Worm (Caenorhabditis elegans) whole organism, L4/young adult: ENCODE results near the gene F59E12.17.

Source experiments
- W03F9.2 ChIP-seq: fragments of 150-350 bp; optimal IDR thresholded peaks from 2 replicates; lab custom pipeline; 2014; ENCODE audit warnings: missing biosample characterization, missing genetic modification characterization
- dao-5 ChIP-seq: sonication (generic microtip); optimal IDR thresholded peaks from 2 replicates; lab custom pipeline; 2016; ENCODE audit warnings: missing genotype, missing genetic modification characterization, moderate library complexity, missing compliant biosample characterization
- him-1 ChIP-seq: sonication (generic microtip); optimal IDR thresholded peaks from 2 replicates; lab custom pipeline; 2016; ENCODE audit warnings: missing genotype, missing genetic modification reagents, missing genetic modification characterization, missing compliant biosample characterization

Gene F59E12.17

DNA sequence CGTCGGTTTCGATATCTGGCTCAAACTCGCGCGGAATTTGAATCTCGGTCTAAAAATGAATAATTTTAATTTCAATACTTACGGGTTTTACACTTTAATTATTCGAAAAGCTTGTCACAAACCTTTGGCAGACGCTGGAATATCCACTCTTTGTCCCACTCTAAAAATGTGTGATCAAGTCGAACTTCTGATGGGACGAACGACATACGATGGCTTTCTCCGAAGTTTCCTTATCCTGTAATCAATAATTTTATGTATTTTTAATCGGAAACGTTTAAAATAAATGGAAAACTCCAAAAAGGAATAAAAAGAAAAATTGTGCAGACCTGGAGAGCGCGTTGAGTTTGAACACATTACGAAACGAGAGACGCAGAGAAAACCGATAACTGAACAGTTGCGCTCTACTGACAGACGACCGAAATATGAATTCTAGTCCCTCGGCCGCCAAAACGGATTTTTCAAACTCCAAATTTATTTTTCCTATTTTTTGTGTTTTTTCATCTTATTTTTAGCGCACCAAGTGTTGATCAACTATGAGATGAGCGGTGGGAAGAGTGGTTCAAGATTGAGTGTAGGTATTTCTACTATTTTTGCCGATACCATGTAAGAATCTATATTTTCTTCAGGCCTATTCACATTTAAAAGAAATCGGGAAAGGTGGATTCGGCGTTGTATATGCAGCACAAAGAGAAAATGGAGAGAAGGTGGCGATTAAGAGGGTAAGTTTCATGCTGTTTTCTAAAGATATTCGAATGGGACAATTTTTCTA is at the start of gene F59E12.17, which contains the start of the genes sam-4 and zyg-1:
F59E12.17 (minus strand) TSS at position 235 of the 769 bp plus-strand sequence.
sam-4 (minus strand) TSS at position 51 of the 769 bp plus-strand sequence.
zyg-1 (plus strand) TSS at position 513 of the 769 bp plus-strand sequence.
- TF ChIP-seq W03F9.2 (tag; lab: Kevin White, UChicago) (peak; percentile 74), him-1 (tag; lab: Kevin White, UChicago) (no peak), dao-5 (tag; lab: Kevin White, UChicago) (no peak)

ce11 chrII:5698869-5699268 is 49.6 kb upstream of the F59E12.17 start, which contains the start of the genes C25H3.10 and C25H3.1:
Gene C25H3.10, minus strand, starts transcription at chrII:5698969.
Gene C25H3.1, plus strand, starts transcription at chrII:5699071.
- TF ChIP-seq dao-5 (tag; lab: Kevin White, UChicago), result no peak
- TF ChIP-seq W03F9.2 (tag; lab: Kevin White, UChicago), result no peak

DNA sequence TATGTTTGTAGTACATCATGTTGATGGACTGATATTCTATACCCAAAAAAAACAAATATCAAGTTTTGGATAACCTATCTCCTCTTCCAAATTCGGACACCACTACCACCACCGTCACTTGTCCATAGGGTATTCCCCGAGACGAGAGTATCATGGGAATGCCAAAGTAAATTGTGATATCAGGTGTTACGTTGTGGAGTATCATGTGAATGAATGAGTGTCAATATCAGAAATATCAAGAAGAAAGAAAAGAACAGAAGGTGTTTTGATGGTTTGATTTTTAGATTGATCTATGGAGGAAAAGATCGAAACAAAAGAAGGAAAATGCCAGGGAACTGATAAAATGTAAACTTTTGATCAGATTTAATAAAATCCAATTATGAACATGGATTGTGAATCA is 49.0 kb upstream of the F59E12.17 start:
- TF ChIP-seq him-1 (tag; lab: Kevin White, UChicago) (no peak), W03F9.2 (tag; lab: Kevin White, UChicago) (no peak), dao-5 (tag; lab: Kevin White, UChicago) (no peak)

DNA sequence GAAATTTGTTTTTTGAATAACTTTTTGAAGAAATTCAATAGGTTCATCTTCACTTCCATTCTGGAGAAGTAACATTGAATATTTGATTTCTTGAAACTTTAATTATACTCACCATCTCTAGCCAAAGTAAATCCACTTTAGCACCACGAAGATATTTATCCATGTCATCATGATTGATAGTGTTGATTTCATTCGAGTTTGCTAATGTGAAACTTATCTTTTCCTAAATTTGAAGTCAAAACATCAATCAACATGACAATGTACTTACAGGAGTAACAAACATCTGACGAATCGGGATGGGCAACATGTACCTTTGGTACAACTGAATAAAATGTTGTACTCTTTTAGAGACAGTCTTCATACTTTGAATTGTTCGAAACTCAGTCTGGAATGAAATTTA is 48.1 kb upstream of the F59E12.17 start:
- TF ChIP-seq W03F9.2 (tag; lab: Kevin White, UChicago) (no peak), dao-5 (tag; lab: Kevin White, UChicago) (no peak)

DNA sequence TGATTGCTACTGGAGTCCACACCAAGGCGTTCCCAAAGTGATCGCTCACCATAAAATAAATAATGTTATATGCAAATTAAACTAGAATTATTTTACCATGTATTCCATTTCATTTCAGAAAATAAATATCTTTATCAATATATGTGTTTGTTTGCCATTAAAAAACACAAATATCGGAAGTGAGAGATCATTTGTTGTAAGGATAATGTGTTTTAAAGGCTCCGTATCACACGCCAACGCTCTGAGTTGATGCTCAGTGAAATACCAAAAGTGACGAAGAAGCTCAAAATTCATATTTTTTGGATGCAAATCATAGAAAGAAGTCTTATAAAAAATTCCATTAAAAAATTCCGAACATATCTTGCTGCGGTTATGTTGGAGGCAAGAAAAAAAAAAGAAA is 46.9 kb upstream of the F59E12.17 start:
- no peak for TF ChIP-seq W03F9.2 (tag; lab: Kevin White, UChicago)
- no peak for TF ChIP-seq him-1 (tag; lab: Kevin White, UChicago)
- TF ChIP-seq dao-5 (tag; lab: Kevin White, UChicago), result no peak

DNA sequence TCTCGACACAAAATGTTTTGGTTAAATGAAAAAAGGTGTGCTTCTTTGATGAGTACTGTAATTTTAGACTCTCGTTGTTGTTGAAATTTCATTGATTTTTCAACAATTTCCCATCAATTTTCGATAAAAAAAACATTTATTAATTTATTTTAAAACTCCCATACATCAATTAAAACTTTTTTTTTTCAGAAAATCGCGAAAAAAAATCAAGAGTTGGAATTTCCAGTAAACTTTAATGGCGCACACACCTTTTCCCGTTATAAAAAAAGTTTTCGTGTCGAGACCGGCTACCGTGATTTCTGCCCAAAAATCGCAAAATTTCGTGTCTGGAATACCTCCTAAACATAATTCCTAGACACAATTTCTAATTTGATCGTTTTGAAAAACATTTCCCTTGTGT is 45.5 kb upstream of the F59E12.17 start, which contains the start of gene C25H3.14:
C25H3.14 (plus strand) TSS at position 301 of the 400 bp plus-strand sequence.
- TF ChIP-seq W03F9.2 (tag; lab: Kevin White, UChicago) (no peak), him-1 (tag; lab: Kevin White, UChicago) (no peak), dao-5 (tag; lab: Kevin White, UChicago) (no peak)

DNA sequence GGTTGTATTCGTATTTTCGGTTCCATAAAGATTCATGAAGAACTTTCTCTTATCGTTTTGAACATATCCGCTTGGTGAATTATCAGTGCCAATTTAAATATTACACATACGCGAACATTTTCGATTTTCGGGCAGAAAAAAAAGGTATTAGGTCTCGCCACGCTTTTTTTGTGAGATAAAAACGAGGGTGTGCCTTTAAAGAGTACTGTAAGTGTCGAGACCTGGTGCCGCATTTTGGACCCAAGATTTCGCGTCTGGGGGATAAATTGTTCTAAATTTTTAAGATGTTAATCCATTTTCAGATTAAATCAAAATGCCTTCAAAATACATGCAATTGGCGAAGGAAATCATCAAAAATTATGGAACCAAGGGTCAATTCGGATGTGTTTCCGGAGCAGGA is 44.6 kb upstream of the F59E12.17 start, which contains the start of gene C25H3.3:
C25H3.3 (plus strand) TSS at position 301 of the 400 bp plus-strand sequence.
- TF ChIP-seq dao-5 (tag; lab: Kevin White, UChicago) (no peak), W03F9.2 (tag; lab: Kevin White, UChicago) (no peak), him-1 (tag; lab: Kevin White, UChicago) (no peak)

DNA sequence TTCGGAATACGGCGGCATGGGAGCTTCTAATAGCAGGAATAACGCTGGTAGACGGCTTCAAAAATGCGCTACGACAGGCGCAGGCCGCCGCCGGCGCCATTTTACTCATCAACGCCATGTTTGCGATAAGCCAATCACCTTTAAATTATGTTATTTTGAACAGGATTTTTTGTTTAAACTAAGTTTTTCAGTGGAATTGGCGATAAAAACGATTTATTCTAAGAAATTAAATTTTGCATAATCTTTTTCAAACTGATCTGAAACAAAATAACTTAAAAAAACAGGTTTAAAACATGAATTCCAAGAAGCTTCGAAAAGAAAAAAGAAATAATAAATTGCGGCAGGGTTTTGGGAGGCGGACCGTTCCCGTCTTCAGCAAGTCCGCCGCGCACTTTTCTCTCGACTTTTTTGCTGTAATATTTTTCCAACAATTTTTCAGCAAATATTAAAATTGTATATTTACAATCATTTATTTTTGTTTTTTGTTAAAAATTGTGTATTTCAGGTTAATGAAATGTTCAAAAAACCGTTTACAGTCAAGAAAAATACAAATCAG is 42.0 kb upstream of the F59E12.17 start, which contains the start of the genes ndub-5 and eif-2D:
ndub-5 (minus strand) TSS at position 138 of the 556 bp plus-strand sequence.
eif-2D (plus strand) TSS at position 506 of the 556 bp plus-strand sequence.
- TF ChIP-seq him-1 (tag; lab: Kevin White, UChicago) (no peak), dao-5 (tag; lab: Kevin White, UChicago) (no peak), W03F9.2 (tag; lab: Kevin White, UChicago) (no peak)

- TF ChIP-seq W03F9.2 (tag; lab: Kevin White, UChicago), result no peak
- no peak for TF ChIP-seq dao-5 (tag; lab: Kevin White, UChicago)
- TF ChIP-seq him-1 (tag; lab: Kevin White, UChicago), result no peak
Observed at ce11 chrII:5688959-5689358, 39.7 kb upstream of the F59E12.17 start, which contains the start of gene C25H3.11. Gene C25H3.11, minus strand, starts transcription at chrII:5689040.

DNA sequence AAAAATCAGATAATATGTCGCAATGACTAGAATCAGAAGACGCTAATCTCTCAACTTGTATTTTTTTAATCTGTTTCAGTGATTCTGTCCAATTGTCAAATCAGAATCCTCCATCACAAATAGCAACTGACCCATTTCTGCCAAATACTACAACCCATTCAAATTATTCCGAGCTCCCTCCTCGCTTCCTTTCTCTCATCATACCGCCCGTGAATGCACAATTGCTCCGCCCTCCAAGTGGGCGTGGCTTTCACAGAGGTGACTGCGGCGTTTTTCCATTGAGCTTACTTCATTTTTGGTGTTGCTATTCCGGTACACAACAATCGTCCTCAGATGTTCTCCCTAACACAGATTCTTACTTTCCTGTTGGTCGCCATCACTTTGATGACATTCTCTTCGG is 31.4 kb upstream of the F59E12.17 start, which contains the start of gene flp-27:
flp-27 (plus strand) TSS at position 301 of the 400 bp plus-strand sequence.
- TF ChIP-seq W03F9.2 (tag; lab: Kevin White, UChicago) (no peak), him-1 (tag; lab: Kevin White, UChicago) (no peak), dao-5 (tag; lab: Kevin White, UChicago) (no peak)

DNA sequence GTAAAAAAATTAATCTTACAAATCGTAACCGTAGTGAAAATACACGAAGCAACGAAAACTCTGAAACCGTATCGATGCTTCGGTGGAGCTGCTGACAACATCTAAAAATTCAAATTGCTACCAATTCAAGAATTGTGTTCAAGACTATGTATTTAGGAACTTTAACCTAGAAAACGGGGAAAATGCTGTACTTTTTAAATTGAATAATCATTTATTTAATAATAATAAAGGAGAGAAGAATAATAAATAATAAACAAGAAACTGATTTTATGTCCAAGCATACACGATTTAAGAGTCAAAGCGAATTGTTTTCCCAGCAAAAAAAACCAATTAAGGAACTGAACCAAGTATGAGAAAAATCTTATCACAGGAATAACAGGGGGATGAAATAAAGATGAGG is 20.3 kb upstream of the F59E12.17 start, which contains the start of gene C25H3.17:
C25H3.17 (minus strand) TSS at position 101 of the 400 bp plus-strand sequence.
- TF ChIP-seq him-1 (tag; lab: Kevin White, UChicago), result no peak
- no peak for TF ChIP-seq W03F9.2 (tag; lab: Kevin White, UChicago)
- no peak for TF ChIP-seq dao-5 (tag; lab: Kevin White, UChicago)

DNA sequence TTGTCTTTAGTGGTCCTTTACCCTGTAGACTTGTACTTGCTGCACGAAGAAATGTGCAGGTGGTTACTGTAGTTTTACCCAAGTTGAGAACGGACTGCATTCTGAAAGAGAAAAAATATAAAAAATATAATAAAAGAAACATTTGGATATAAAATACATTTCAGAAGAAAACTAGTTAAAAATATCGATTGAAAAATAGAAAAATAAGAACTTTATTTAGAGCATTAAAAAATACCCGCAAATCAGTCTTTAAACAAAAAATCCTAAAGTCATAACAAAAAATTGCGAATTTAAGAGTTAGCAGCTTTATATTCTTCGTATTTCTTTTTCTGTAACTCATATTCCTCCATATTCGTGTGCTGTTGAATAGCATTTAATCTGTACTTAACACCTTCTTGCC is 19.6 kb upstream of the F59E12.17 start, which contains the start of gene C25H3.7:
C25H3.7 (minus strand) TSS at position 101 of the 400 bp plus-strand sequence.
- TF ChIP-seq W03F9.2 (tag; lab: Kevin White, UChicago), result no peak
- no peak for TF ChIP-seq dao-5 (tag; lab: Kevin White, UChicago)
- TF ChIP-seq him-1 (tag; lab: Kevin White, UChicago), result no peak

DNA sequence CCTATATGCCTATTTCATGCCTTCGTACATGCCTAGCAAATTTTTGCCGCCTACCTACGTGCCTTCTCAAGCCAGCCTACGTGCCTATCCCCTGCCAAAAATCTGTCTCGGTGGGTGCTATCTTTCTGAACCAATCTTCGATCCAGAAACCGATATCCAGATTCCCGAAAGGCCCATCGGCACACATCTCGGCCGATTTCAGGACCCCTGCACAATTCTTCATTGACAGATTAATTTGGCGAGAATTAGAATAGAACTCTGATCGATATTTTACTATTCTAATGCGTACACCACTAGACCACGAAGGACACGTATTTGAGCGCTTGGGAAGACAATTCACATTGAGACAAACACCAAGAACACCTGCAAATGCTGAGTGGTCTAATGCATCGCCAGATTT is 18.3 kb upstream of the F59E12.17 start:
- TF ChIP-seq dao-5 (tag; lab: Kevin White, UChicago) (no peak), him-1 (tag; lab: Kevin White, UChicago) (no peak)
